Fruit fly (Drosophila melanogaster) whole organism, embryonic: ENCODE measurements around the gene CG44004.

Source experiments
- Aef1 ChIP-seq: fragments of 200-800 bp; sonication (Bioruptor generic); IDR thresholded peaks from 3 replicates; pipeline ENCODE4 v1.3.6; 2022; ENCODE audit warnings: missing biosample characterization, missing genetic modification characterization
- C15 ChIP-seq: fragments of 200-800 bp; sonication (Bioruptor generic); IDR thresholded peaks from 3 replicates; pipeline ENCODE4 v1.3.6; 2022; ENCODE audit warnings: missing biosample characterization, missing genetic modification characterization
- CG12104 ChIP-seq: fragments of 200-800 bp; sonication (Bioruptor generic); optimal IDR thresholded peaks from 3 replicates; lab custom pipeline; 2016; ENCODE audit warnings: missing biosample characterization, missing genetic modification characterization
- CG13123 ChIP-seq: fragments of 200-800 bp; sonication (Bioruptor generic); optimal IDR thresholded peaks from 2 replicates; lab custom pipeline; 2016; ENCODE audit warnings: missing biosample characterization, missing genetic modification characterization
- CG13287 ChIP-seq: fragments of 200-800 bp; sonication (Bioruptor generic); IDR thresholded peaks from 2 replicates; pipeline ENCODE4 v1.3.6; 2022; ENCODE audit warnings: missing biosample characterization, missing genetic modification characterization; ENCODE audit not compliant: partially characterized antibody
- CG13775 ChIP-seq: fragments of 200-800 bp; sonication (Bioruptor generic); optimal IDR thresholded peaks from 3 replicates; lab custom pipeline; 2017; ENCODE audit warnings: missing biosample characterization, mild to moderate bottlenecking, missing genetic modification characterization
- CG14441 ChIP-seq: fragments of 200-800 bp; sonication (Bioruptor generic); IDR thresholded peaks from 2 replicates; pipeline ENCODE4 v1.3.6; 2022; ENCODE audit warnings: missing biosample characterization, missing genetic modification characterization
- CG14860 ChIP-seq: fragments of 200-800 bp; sonication (Bioruptor generic); IDR thresholded peaks from 3 replicates; pipeline ENCODE4 v1.3.6; 2022; ENCODE audit warnings: missing biosample characterization, missing genetic modification characterization; ENCODE audit not compliant: partially characterized antibody
- CG15514 ChIP-seq: fragments of 200-800 bp; sonication (Bioruptor generic); optimal IDR thresholded peaks from 3 replicates; lab custom pipeline; 2017; ENCODE audit warnings: missing biosample characterization, missing genetic modification characterization, mild to moderate bottlenecking, moderate library complexity, missing genetic modification reagents
- CG15601 ChIP-seq: fragments of 200-800 bp; sonication (Bioruptor generic); optimal IDR thresholded peaks from 3 replicates; lab custom pipeline; 2019; ENCODE audit warnings: missing biosample characterization, mild to moderate bottlenecking, missing genetic modification characterization, moderate library complexity
- CG1602 ChIP-seq: fragments of 200-800 bp; sonication (Bioruptor generic); optimal IDR thresholded peaks from 3 replicates; lab custom pipeline; 2016; ENCODE audit warnings: missing biosample characterization, missing genetic modification characterization
- CG16813 ChIP-seq: fragments of 200-800 bp; sonication (Bioruptor generic); IDR thresholded peaks from 3 replicates; pipeline ENCODE4 v1.3.6; 2022; ENCODE audit warnings: missing biosample characterization, missing genetic modification characterization; ENCODE audit not compliant: partially characterized antibody
- CG17359 ChIP-seq: fragments of 200-800 bp; sonication (Bioruptor generic); optimal IDR thresholded peaks from 3 replicates; lab custom pipeline; 2018; ENCODE audit warnings: missing biosample characterization, mild to moderate bottlenecking, missing genetic modification characterization, moderate library complexity
- CG31441 ChIP-seq: fragments of 200-800 bp; sonication (Bioruptor generic); IDR thresholded peaks from 2 replicates; pipeline ENCODE4 v1.3.6; 2022; ENCODE audit warnings: missing biosample characterization, missing genetic modification characterization
- CG3838 ChIP-seq: fragments of 200-800 bp; sonication (Bioruptor generic); optimal IDR thresholded peaks from 3 replicates; lab custom pipeline; 2016; ENCODE audit warnings: missing biosample characterization, missing genetic modification characterization
- CG4820 ChIP-seq: fragments of 200-800 bp; sonication (Bioruptor generic); optimal IDR thresholded peaks from 3 replicates; lab custom pipeline; 2016; ENCODE audit warnings: missing biosample characterization, missing genetic modification characterization
- CG6272 ChIP-seq: fragments of 200-800 bp; sonication (Bioruptor generic); IDR thresholded peaks from 2 replicates; pipeline ENCODE4 v1.3.6; 2022; ENCODE audit warnings: missing biosample characterization, missing genetic modification characterization
- CG6654 ChIP-seq: fragments of 200-800 bp; sonication (Bioruptor generic); optimal IDR thresholded peaks from 2 replicates; lab custom pipeline; 2017; ENCODE audit warnings: missing biosample characterization, mild to moderate bottlenecking, missing genetic modification characterization
- CG7987 ChIP-seq: fragments of 200-800 bp; sonication (Bioruptor generic); optimal IDR thresholded peaks from 2 replicates; lab custom pipeline; 2018; ENCODE audit warnings: missing biosample characterization, mild to moderate bottlenecking, missing genetic modification characterization, moderate library complexity
- CG9727 ChIP-seq: fragments of 200-800 bp; sonication (Bioruptor generic); optimal IDR thresholded peaks from 3 replicates; lab custom pipeline; 2017; ENCODE audit warnings: missing biosample characterization, mild to moderate bottlenecking, missing genetic modification characterization
- CG9797 ChIP-seq: fragments of 200-800 bp; sonication (Bioruptor generic); optimal IDR thresholded peaks from 3 replicates; lab custom pipeline; 2018; ENCODE audit warnings: missing biosample characterization, mild to moderate bottlenecking, missing genetic modification characterization
- Chrac-16 ChIP-seq: fragments of 200-800 bp; sonication (Bioruptor generic); optimal IDR thresholded peaks from 3 replicates; lab custom pipeline; 2016; ENCODE audit warnings: missing biosample characterization, missing genetic modification characterization
- CoRest ChIP-seq: fragments of 200-800 bp; sonication (Bioruptor generic); optimal IDR thresholded peaks from 3 replicates; lab custom pipeline; 2018; ENCODE audit warnings: missing biosample characterization, mild to moderate bottlenecking, missing genetic modification characterization, moderate library complexity
- HHEX ChIP-seq: fragments of 200-800 bp; sonication (Bioruptor generic); optimal IDR thresholded peaks from 3 replicates; lab custom pipeline; 2017; ENCODE audit warnings: missing biosample characterization, mild to moderate bottlenecking, missing genetic modification characterization, missing genetic modification reagents
- Jarid2 ChIP-seq: fragments of 200-800 bp; sonication (Bioruptor generic); optimal IDR thresholded peaks from 3 replicates; lab custom pipeline; 2017; ENCODE audit warnings: mild to moderate bottlenecking, missing biosample characterization, missing genetic modification reagents, missing genetic modification characterization
- Spps ChIP-seq: fragments of 200-800 bp; sonication (Bioruptor generic); optimal IDR thresholded peaks from 2 replicates; lab custom pipeline; 2018; ENCODE audit warnings: missing biosample characterization, mild to moderate bottlenecking, missing genetic modification characterization
- Stat92E ChIP-seq, 3 experiments: fragments of >200 bp in 2 of 3; fragments of 200-800 bp in 1 of 3; sonication (Bioruptor generic) in 1 of 3; optimal IDR thresholded peaks; 2 replicates each; lab custom pipeline; 2017 to 2019; ENCODE audit warnings: missing biosample characterization in 3 of 3, missing genetic modification characterization in 3 of 3, mild to moderate bottlenecking in 1 of 3, moderate library complexity in 1 of 3
- Taf1 ChIP-seq: fragments of 200-800 bp; sonication (Bioruptor generic); IDR thresholded peaks from 2 replicates; pipeline ENCODE4 v1.3.6; 2022; ENCODE audit warnings: missing biosample characterization, missing genetic modification characterization
- Usf ChIP-seq: fragments of 200-800 bp; sonication (Bioruptor generic); optimal IDR thresholded peaks from 2 replicates; lab custom pipeline; 2017; ENCODE audit warnings: missing genotype, missing biosample characterization, missing genetic modification characterization
- Xrp1 ChIP-seq: fragments of 200-800 bp; sonication (Bioruptor generic); IDR thresholded peaks from 2 replicates; pipeline ENCODE4 v1.3.6; 2022; ENCODE audit warnings: missing biosample characterization, missing genetic modification characterization
- ab ChIP-seq: fragments of 200-800 bp; sonication (Bioruptor generic); optimal IDR thresholded peaks from 2 replicates; lab custom pipeline; 2016; ENCODE audit warnings: missing biosample characterization, missing genetic modification characterization
- amos ChIP-seq: fragments of 200-800 bp; sonication (Bioruptor generic); IDR thresholded peaks from 2 replicates; pipeline ENCODE4 v1.3.6; 2022; ENCODE audit warnings: missing biosample characterization, missing genetic modification characterization; ENCODE audit not compliant: partially characterized antibody
- ase ChIP-seq: fragments of 200-800 bp; sonication (Bioruptor generic); IDR thresholded peaks from 3 replicates; pipeline ENCODE4 v1.3.6; 2022; ENCODE audit warnings: missing biosample characterization, missing genetic modification characterization
- ash1 ChIP-seq: fragments of 200-800 bp; sonication (Bioruptor generic); optimal IDR thresholded peaks from 2 replicates; lab custom pipeline; 2018; ENCODE audit warnings: missing biosample characterization, mild to moderate bottlenecking, missing genetic modification characterization
- ato ChIP-seq: fragments of 200-800 bp; sonication (Bioruptor generic); IDR thresholded peaks from 2 replicates; pipeline ENCODE4 v1.3.6; 2022; ENCODE audit warnings: missing biosample characterization, missing genetic modification characterization; ENCODE audit not compliant: partially characterized antibody
- fd3F ChIP-seq: fragments of 200-800 bp; sonication (Bioruptor generic); optimal IDR thresholded peaks from 2 replicates; lab custom pipeline; 2018; ENCODE audit warnings: missing biosample characterization, mild to moderate bottlenecking, missing genetic modification characterization, moderate library complexity
- gsb ChIP-seq: fragments of 200-800 bp; sonication (Bioruptor generic); IDR thresholded peaks from 2 replicates; pipeline ENCODE4 v1.3.6; 2022; ENCODE audit warnings: missing biosample characterization, missing genetic modification characterization
- hth ChIP-seq: fragments of >200 bp; optimal IDR thresholded peaks from 2 replicates; lab custom pipeline; 2017; ENCODE audit warnings: inconsistent platforms
- kay ChIP-seq: fragments of 200-800 bp; sonication (Bioruptor generic); optimal IDR thresholded peaks from 2 replicates; lab custom pipeline; 2016; ENCODE audit warnings: missing biosample characterization, missing genetic modification characterization
- luna ChIP-seq: fragments of 200-800 bp; sonication (Bioruptor generic); optimal IDR thresholded peaks from 2 replicates; lab custom pipeline; 2016; ENCODE audit warnings: missing biosample characterization, missing genetic modification characterization
- sd ChIP-seq: fragments of 200-800 bp; sonication (Bioruptor generic); optimal IDR thresholded peaks from 3 replicates; lab custom pipeline; 2018; ENCODE audit warnings: missing biosample characterization, mild to moderate bottlenecking, missing genetic modification characterization, moderate library complexity
- so ChIP-seq: fragments of 200-800 bp; sonication (Bioruptor generic); IDR thresholded peaks from 3 replicates; pipeline ENCODE4 v1.3.6; 2022; ENCODE audit warnings: missing biosample characterization, missing genetic modification characterization
- sug ChIP-seq: fragments of 200-800 bp; optimal IDR thresholded peaks from 2 replicates; lab custom pipeline; 2019; ENCODE audit warnings: missing biosample characterization, mild to moderate bottlenecking, missing genetic modification characterization, moderate library complexity
- tll ChIP-seq, 2 experiments: fragments of 200-800 bp in 1 of 2; fragments of >200 bp in 1 of 2; sonication (Bioruptor generic) in 1 of 2; optimal IDR thresholded peaks; 2 replicates each; lab custom pipeline; 2017 to 2019; ENCODE audit warnings: missing biosample characterization in 2 of 2, missing genetic modification characterization in 2 of 2, mild to moderate bottlenecking in 1 of 2, moderate library complexity in 1 of 2
- trh ChIP-seq: fragments of 200-800 bp; sonication (Bioruptor generic); optimal IDR thresholded peaks from 2 replicates; lab custom pipeline; 2016; ENCODE audit warnings: missing biosample characterization, missing genetic modification characterization
- twi ChIP-seq: fragments of 200-800 bp; optimal IDR thresholded peaks from 2 replicates; lab custom pipeline; 2019; ENCODE audit warnings: missing biosample characterization, mild to moderate bottlenecking, missing genetic modification characterization, moderate library complexity
- z ChIP-seq: fragments of 200-800 bp; sonication (Bioruptor generic); IDR thresholded peaks from 3 replicates; pipeline ENCODE4 v1.3.6; 2022; ENCODE audit warnings: missing biosample characterization, missing genetic modification characterization

CG44004 gene

DNA sequence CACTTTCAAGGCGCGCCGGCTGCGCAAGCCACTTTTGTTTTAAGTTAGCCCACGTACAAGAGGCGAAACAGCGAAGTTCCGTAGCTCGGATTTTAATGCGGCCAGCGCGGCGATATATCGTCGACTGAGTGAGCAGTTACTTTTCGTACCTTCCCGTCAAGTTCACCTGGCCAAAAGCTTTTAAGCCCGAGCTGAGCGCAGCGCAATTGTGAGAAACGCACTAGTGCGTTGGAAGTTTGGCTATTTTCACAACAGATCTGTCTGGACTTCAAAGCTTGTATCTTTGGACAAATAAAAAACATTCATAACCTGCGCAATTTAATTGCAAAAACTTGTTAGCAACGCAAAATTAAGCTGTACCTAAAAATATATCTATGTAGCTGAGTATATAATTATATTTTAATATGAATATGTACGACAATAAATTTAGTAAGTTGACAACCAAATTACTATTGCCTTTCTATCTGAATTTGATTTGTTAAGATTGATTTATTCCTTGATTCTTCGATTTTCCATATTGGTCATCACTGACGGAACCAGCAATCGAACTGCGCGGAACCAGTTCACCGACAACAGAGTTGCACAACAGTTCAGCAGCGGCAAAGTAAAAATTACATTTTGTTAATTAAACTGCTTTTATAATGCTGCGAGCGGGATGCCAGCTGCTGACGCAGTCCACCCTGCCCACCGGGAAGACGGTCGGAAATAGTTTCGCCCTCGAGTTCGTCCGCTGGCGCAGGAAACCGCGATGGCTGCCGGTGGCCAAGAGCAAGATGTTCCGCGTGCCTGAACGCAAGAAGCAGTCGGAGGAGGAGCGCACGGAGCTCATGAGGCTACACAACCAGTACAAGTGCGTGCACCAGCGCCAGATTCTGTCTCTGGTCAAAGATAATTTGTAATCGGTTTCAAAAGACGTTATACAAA, 32.6 kb upstream of the CG44004 start, which contains the start of the genes CG13698 and mRpS26 (continued):
- TF ChIP-seq luna (no peak), CG12104 (GFP tag; lab: Kevin White, UChicago) (peak; percentile 53), CoRest (peak; percentile 86), ato (GFP tag; lab: Robert Waterston, UW) (0 out of 2 replicates have a peak, but pooled peaks have one; percentile 29), sug (tag; lab: Kevin White, UChicago) (peak; percentile 83), CG14441 (GFP tag; lab: Robert Waterston, UW) (peak; percentile 37), CG6654 (GFP tag; lab: Kevin White, UChicago) (no peak), CG15601 (tag; lab: Kevin White, UChicago) (peak; percentile 74), Chrac-16 (GFP tag; lab: Kevin White, UChicago) (peak; percentile 52), Usf (GFP tag; lab: Kevin White, UChicago) (peak; percentile 41), CG3838 (GFP tag; lab: Kevin White, UChicago) (no peak), hth (lab: Kevin White, UChicago) (no peak), CG6272 (GFP tag; lab: Robert Waterston, UW) (0 out of 2 replicates have a peak, but pooled peaks have one; percentile 13), tll (GFP tag; optimal IDR thresholded peaks at IDR 0.05; lab: Kevin White, UChicago) (no peak), CG15514 (GFP tag; lab: Kevin White, UChicago) (peak; percentile 99), CG9797 (GFP tag; lab: Kevin White, UChicago) (no peak), trh (GFP tag; lab: Kevin White, UChicago) (peak; percentile 46), Xrp1 (GFP tag; lab: Robert Waterston, UW) (peak; percentile 60), CG13287 (GFP tag; lab: Robert Waterston, UW) (peak; percentile 0; the same call in 1 of the 2 replicates), gsb (GFP tag; lab: Robert Waterston, UW) (no peak), CG7987 (GFP tag; lab: Kevin White, UChicago) (peak; percentile 14), CG14860 (GFP tag; lab: Robert Waterston, UW) (no peak), so (GFP tag; lab: Robert Waterston, UW) (no peak), CG17359 (tag; lab: Kevin White, UChicago) (peak; percentile 61), HHEX (peak; percentile 56), ab (GFP tag; lab: Kevin White, UChicago) (no peak), sd (peak; percentile 18), Aef1 (peak; percentile 61; the same call in 2 of the 3 replicates), ash1 (no peak), twi (tag; lab: Kevin White, UChicago) (peak; percentile 56), ase (GFP tag; lab: Robert Waterston, UW) (0 out of 3 replicates have a peak, but pooled peaks have one; percentile 19), Jarid2 (GFP tag; lab: Kevin White, UChicago) (peak; percentile 90), CG13123 (GFP tag; lab: Kevin White, UChicago) (peak; percentile 55), C15 (GFP tag; lab: Robert Waterston, UW) (no peak), Stat92E (GFP tag; optimal IDR thresholded peaks at IDR 0.05; lab: Kevin White, UChicago) (no peak), Spps (tag; lab: Kevin White, UChicago) (peak; percentile 9), z (GFP tag; lab: Robert Waterston, UW) (no peak), CG13775 (GFP tag; lab: Kevin White, UChicago) (peak; percentile 77), CG1602 (GFP tag; lab: Kevin White, UChicago) (peak; percentile 62), fd3F (peak; percentile 68), kay (GFP tag; lab: Kevin White, UChicago) (peak; percentile 53), CG4820 (GFP tag; lab: Kevin White, UChicago) (peak; percentile 69), Taf1 (peak; percentile 43; the same call in 1 of the 2 replicates), CG31441 (GFP tag; lab: Robert Waterston, UW) (peak; percentile 83), amos (GFP tag; lab: Robert Waterston, UW) (no peak; the same call in 1 of the 2 replicates), CG9727 (peak; percentile 68), CG16813 (no peak)
